Fruit fly (Drosophila melanogaster) whole organism, adult: ENCODE measurements around the gene CG16743.

ENCODE experiments used
- CG11617 ChIP-seq: fragments of 200-800 bp; sonication (Bioruptor generic); optimal IDR thresholded peaks from 2 replicates; lab custom pipeline; 2017; ENCODE audit warnings: mild to moderate bottlenecking, missing biosample characterization, missing genetic modification reagents, missing genetic modification characterization
- CG12768 ChIP-seq: fragments of 200-800 bp; sonication (Bioruptor generic); optimal IDR thresholded peaks from 2 replicates; lab custom pipeline; 2017; ENCODE audit warnings: missing biosample characterization, missing genetic modification characterization, mild to moderate bottlenecking, moderate library complexity, missing genetic modification reagents
- CG14711 ChIP-seq: fragments of 200-800 bp; sonication (Bioruptor generic); optimal IDR thresholded peaks from 2 replicates; lab custom pipeline; 2018; ENCODE audit warnings: missing biosample characterization, mild to moderate bottlenecking, missing genetic modification characterization, moderate library complexity
- CG1620 ChIP-seq: fragments of 200-800 bp; sonication (Bioruptor generic); optimal IDR thresholded peaks from 2 replicates; lab custom pipeline; 2016; ENCODE audit warnings: missing biosample characterization, missing genetic modification characterization
- CG33017 ChIP-seq: fragments of 200-800 bp; sonication (Bioruptor generic); optimal IDR thresholded peaks from 2 replicates; lab custom pipeline; 2018; ENCODE audit warnings: missing biosample characterization, mild to moderate bottlenecking, missing genetic modification characterization, moderate library complexity
- CG5204 ChIP-seq: fragments of 200-800 bp; sonication (Bioruptor generic); optimal IDR thresholded peaks from 2 replicates; lab custom pipeline; 2016; ENCODE audit warnings: missing biosample characterization, missing genetic modification characterization
- CG7045 ChIP-seq: fragments of 200-800 bp; sonication (Bioruptor generic); optimal IDR thresholded peaks from 2 replicates; lab custom pipeline; 2017; ENCODE audit warnings: missing biosample characterization, mild to moderate bottlenecking, missing genetic modification characterization
- CG7101 ChIP-seq: fragments of 200-800 bp; sonication (Bioruptor generic); optimal IDR thresholded peaks from 2 replicates; lab custom pipeline; 2018; ENCODE audit warnings: missing biosample characterization, mild to moderate bottlenecking, missing genetic modification characterization, moderate library complexity
- Clk ChIP-seq: fragments of 200-800 bp; sonication (Bioruptor generic); optimal IDR thresholded peaks from 2 replicates; lab custom pipeline; 2017; ENCODE audit warnings: missing biosample characterization, missing genetic modification characterization
- Crg-1 ChIP-seq: fragments of 200-800 bp; sonication (Bioruptor generic); optimal IDR thresholded peaks from 2 replicates; lab custom pipeline; 2016; ENCODE audit warnings: missing biosample characterization, missing genetic modification characterization
- Hr96 ChIP-seq: fragments of 200-800 bp; sonication (Bioruptor generic); optimal IDR thresholded peaks from 2 replicates; lab custom pipeline; 2016; ENCODE audit warnings: missing biosample characterization, missing genetic modification characterization
- Mnt ChIP-seq: fragments of 200-800 bp; sonication (Bioruptor generic); optimal IDR thresholded peaks from 2 replicates; lab custom pipeline; 2016; ENCODE audit warnings: missing biosample characterization, mild to moderate bottlenecking, missing genetic modification characterization
- bab1 ChIP-seq: fragments of 200-800 bp; sonication (Bioruptor generic); optimal IDR thresholded peaks from 3 replicates; lab custom pipeline; 2019; ENCODE audit warnings: missing biosample characterization, mild to moderate bottlenecking, missing genetic modification characterization, moderate library complexity
- cic ChIP-seq: fragments of 200-800 bp; sonication (Bioruptor generic); optimal IDR thresholded peaks from 2 replicates; lab custom pipeline; 2017; ENCODE audit warnings: missing biosample characterization, mild to moderate bottlenecking, missing genetic modification characterization, moderate library complexity
- cnc ChIP-seq, 2 experiments: fragments of >200 bp; optimal IDR thresholded peaks; 2 replicates each; lab custom pipeline; 2017
- kay ChIP-seq: fragments of 200-800 bp; sonication (Bioruptor generic); peaks from one replicate; lab custom pipeline; 2016; ENCODE audit warnings: missing biosample characterization, missing genetic modification characterization, borderline replicate concordance
- ovo ChIP-seq: fragments of 200-800 bp; sonication (Bioruptor generic); optimal IDR thresholded peaks from 2 replicates; lab custom pipeline; 2016; ENCODE audit warnings: missing biosample characterization, missing genetic modification characterization
- pad ChIP-seq: fragments of 200-800 bp; sonication (Bioruptor generic); optimal IDR thresholded peaks from 3 replicates; lab custom pipeline; 2017; ENCODE audit warnings: missing biosample characterization, missing genetic modification characterization, mild to moderate bottlenecking, moderate library complexity, missing genetic modification reagents
- tj ChIP-seq: fragments of 200-800 bp; sonication (Bioruptor generic); optimal IDR thresholded peaks from 3 replicates; lab custom pipeline; 2017; ENCODE audit warnings: missing biosample characterization, mild to moderate bottlenecking, missing genetic modification characterization, moderate library complexity
- toe ChIP-seq: fragments of 200-800 bp; sonication (Bioruptor generic); optimal IDR thresholded peaks from 2 replicates; lab custom pipeline; 2016; ENCODE audit warnings: missing biosample characterization, missing genetic modification characterization

The CG16743 gene

DNA sequence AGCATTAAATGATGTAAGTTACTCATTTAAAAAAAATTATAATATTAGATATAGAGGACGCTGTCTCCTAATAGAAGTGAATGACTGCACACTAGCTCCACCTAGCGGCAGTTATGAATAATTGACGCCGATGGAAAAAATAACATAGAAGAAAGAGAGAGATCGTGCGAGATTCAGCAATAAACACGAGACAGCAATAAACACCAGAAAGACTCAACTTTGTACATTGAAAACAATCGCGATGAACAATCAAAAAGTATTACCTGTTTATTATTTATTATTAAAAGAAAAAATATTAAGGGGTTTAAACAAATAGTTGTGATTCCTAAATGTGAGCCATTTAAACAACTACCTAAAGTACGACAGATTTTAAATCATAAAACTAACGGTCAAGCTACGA, 14.1 kb downstream of the CG16743 start:
- TF ChIP-seq CG5204 (no peak), bab1 (peak; percentile 35)

DNA sequence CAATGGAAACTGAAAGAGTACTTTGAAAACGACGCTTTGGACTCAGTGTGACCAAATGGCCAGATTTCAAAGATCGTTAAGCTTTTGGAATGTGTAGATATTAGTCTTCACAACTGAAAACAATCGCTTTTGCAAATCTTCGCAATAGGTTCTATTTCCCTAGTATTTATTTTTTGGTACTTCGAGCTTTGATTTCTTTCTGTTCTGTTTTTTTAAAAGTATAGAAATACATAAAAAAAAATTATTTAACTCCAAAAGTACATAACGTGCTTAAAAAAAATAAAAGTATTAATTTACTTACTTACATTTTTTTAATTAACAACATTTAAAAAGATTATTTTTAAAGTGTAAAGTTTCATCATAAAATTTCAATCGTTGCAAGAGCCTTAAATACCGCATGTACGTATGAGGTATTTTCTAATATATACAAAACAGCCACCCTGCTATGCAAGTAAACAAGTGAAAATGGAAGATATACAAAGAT, 15.3 kb downstream of the CG16743 start, which contains the start of the genes piwi and CG12253:
TSS of gene piwi (minus strand) at position 51 of the 484 bp plus-strand sequence.
TSS of gene CG12253 (plus strand) at position 437 of the 484 bp plus-strand sequence.
- TF ChIP-seq bab1 = peak; percentile 71
- TF ChIP-seq CG7045 (GFP tag; lab: Kevin White, UChicago) = no peak
- no peak for TF ChIP-seq CG5204
- TF ChIP-seq cnc (optimal IDR thresholded peaks at IDR 0.05; lab: Kevin White, UChicago) = no peak
- no peak for TF ChIP-seq pad (GFP tag; lab: Kevin White, UChicago)
- TF ChIP-seq toe = peak; percentile 1
- TF ChIP-seq tj (GFP tag; lab: Kevin White, UChicago) = no peak
- TF ChIP-seq Clk (GFP tag; lab: Kevin White, UChicago) = no peak
- TF ChIP-seq cic = no peak
- TF ChIP-seq CG33017 (tag; lab: Kevin White, UChicago) = peak; percentile 74
- TF ChIP-seq Crg-1 = no peak
- TF ChIP-seq CG11617 (GFP tag; lab: Kevin White, UChicago) = peak; percentile 50
- TF ChIP-seq CG1620 = peak; percentile 17
- peak; percentile 39 for TF ChIP-seq CG14711
- TF ChIP-seq ovo = no peak
- TF ChIP-seq kay (GFP tag; lab: Kevin White, UChicago) = no peak
- TF ChIP-seq Mnt (GFP tag; lab: Kevin White, UChicago) = no peak
- TF ChIP-seq CG7101 (tag; lab: Kevin White, UChicago) = peak; percentile 79
- TF ChIP-seq CG12768 (GFP tag; lab: Kevin White, UChicago) = no peak

DNA sequence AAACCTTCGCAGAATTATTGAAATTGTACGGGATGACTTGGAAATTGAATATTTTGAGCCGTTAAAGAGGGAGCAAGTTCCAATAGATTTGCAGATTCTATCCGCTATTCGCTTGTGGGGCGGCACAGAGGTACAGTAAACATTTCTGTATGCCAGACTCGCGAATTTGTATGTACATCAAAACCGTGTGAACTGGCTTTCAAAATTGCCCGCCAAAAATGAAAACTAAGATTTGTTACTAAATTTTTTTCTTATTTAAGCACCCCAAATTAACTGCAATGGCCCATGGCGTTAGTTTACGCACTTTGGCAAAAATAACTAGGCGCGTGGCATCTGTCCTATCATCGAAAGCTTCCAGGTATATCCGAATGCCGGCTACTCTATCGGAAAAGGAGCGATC, 15.9 kb downstream of the CG16743 start:
- TF ChIP-seq Mnt (GFP tag; lab: Kevin White, UChicago) = no peak
- no peak for TF ChIP-seq CG14711
- TF ChIP-seq CG7101 (tag; lab: Kevin White, UChicago) = no peak
- no peak for TF ChIP-seq toe
- TF ChIP-seq CG12768 (GFP tag; lab: Kevin White, UChicago) = no peak
- no peak for TF ChIP-seq Hr96 (GFP tag; lab: Kevin White, UChicago)
- no peak for TF ChIP-seq kay (GFP tag; lab: Kevin White, UChicago)
- no peak for TF ChIP-seq Crg-1

DNA sequence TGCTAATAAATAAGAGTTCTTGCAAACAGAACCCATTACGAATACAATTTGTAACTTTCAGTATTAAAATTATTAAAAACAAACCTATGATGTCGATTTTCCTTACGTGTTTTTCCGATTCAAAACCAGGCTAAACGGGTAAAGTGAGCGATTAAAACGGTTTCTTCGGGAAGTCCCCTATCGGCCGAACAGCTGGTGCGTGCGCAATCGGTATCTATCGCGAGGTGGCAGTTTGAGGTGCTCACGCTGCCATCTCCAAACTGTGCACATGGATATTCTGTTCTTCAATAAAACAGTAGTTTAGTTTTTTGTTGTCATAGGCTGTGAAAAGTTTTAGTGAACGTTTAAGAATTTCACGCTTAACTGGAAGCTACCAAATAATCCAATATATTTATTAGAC, 17.1 kb downstream of the CG16743 start, which contains the start of gene TTLL4A:
TSS of gene TTLL4A (plus strand) at position 240 of the 400 bp plus-strand sequence.
- no peak for TF ChIP-seq toe
- peak; percentile 38 for TF ChIP-seq kay (GFP tag; lab: Kevin White, UChicago)
- no peak for TF ChIP-seq CG7101 (tag; lab: Kevin White, UChicago)
- peak; percentile 50 for TF ChIP-seq bab1
- TF ChIP-seq CG5204 = no peak
- TF ChIP-seq Clk (GFP tag; lab: Kevin White, UChicago) = no peak
- TF ChIP-seq Crg-1 = no peak
- peak; percentile 92 for TF ChIP-seq Mnt (GFP tag; lab: Kevin White, UChicago)
- peak; percentile 39 for TF ChIP-seq ovo
- no peak for TF ChIP-seq CG11617 (GFP tag; lab: Kevin White, UChicago)
- TF ChIP-seq pad (GFP tag; lab: Kevin White, UChicago) = peak; percentile 25
- TF ChIP-seq CG14711 = peak; percentile 2
- TF ChIP-seq Hr96 (GFP tag; lab: Kevin White, UChicago) = no peak
- TF ChIP-seq CG1620 = peak; percentile 32

DNA sequence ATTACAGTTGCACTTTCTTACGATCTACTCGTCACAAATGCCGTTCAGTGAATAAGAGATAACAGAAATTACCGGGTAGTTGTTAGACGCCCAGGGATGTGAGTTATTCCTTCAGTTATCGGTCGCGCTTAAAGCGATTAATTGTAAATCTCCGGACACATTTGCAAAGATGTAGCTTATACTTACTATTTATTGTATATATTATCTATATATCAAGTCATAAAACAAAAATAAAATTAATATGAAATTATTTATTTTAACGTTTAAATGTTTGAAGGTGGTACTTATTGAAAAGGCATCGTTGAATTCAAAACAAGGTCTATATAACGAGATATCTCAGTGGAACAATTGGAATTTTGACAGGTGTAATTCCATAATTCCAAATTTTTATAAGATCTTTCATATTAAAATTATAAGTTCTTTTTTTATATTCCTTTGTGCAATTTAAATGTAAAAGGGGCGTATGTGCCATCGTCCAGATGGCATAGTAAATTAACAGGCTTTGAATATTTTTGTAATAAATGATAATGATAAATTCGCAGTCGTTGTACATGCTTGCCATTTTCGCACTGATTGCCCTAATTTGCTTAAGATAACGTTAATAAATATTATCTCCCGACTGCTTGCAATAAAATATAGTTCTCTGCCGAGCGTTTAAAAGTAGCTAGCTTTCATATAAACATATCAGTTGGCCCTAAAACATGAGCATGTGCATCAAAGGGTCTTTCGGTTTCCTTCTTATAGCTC, 29.5 kb downstream of the CG16743 start, which contains the start of the genes aub and lectin-33A:
TSS of gene aub (minus strand) at position 101 of the 747 bp plus-strand sequence.
TSS of gene lectin-33A (plus strand) at position 697 of the 747 bp plus-strand sequence.
- TF ChIP-seq kay (GFP tag; lab: Kevin White, UChicago) = no peak

DNA sequence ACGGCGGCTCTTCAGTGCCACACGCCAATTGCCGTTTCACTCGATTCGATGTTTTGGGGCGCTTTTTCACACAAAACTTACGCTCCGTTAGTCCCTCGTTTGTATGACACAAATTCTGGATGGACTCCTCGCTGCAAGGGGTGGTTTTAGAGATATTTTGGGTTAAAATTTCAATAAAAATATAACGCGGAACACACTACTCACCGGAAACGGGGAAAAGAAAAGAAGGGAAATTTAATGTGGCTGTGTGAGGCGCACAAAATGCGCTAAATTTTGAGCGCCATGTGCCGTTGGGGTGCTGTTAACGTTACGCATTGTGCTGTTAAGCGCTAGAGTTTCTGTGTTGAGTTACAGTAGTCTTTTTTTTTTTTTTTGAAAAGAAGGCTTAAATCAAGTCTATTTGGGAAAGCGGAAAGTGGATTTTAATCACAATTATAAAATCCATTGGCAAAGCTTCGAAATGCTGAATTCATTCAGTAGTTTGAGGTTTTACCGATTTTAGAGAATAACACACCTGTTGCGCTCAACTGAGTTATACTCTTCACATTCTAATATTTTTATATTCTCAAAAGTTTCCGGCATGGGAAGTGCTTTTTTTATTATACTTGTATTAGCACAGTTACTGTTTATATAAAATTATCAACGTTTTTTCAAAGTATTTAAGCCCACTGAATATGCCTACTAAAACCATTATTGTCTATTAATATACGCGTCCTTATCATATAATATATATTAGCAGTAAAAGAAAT, 32.0 kb downstream of the CG16743 start, which contains the start of gene RpL9:
TSS of gene RpL9 (minus strand) at position 265 of the 749 bp plus-strand sequence.
- TF ChIP-seq tj (GFP tag; lab: Kevin White, UChicago) = peak; percentile 52
- TF ChIP-seq CG1620 = peak; percentile 64
- no peak for TF ChIP-seq cnc (optimal IDR thresholded peaks at IDR 0.05; lab: Kevin White, UChicago)
- peak; percentile 52 for TF ChIP-seq CG14711
- TF ChIP-seq CG7045 (GFP tag; lab: Kevin White, UChicago) = peak; percentile 72
- peak; percentile 87 for TF ChIP-seq Mnt (GFP tag; lab: Kevin White, UChicago)
- TF ChIP-seq ovo = peak; percentile 45
- peak; percentile 49 for TF ChIP-seq Hr96 (GFP tag; lab: Kevin White, UChicago)
- TF ChIP-seq CG11617 (GFP tag; lab: Kevin White, UChicago) = peak; percentile 81
- peak; percentile 53 for TF ChIP-seq pad (GFP tag; lab: Kevin White, UChicago)
- no peak for TF ChIP-seq Clk (GFP tag; lab: Kevin White, UChicago)
- TF ChIP-seq CG12768 (GFP tag; lab: Kevin White, UChicago) = peak; percentile 73
- peak; percentile 85 for TF ChIP-seq bab1
- TF ChIP-seq CG33017 (tag; lab: Kevin White, UChicago) = peak; percentile 78
- TF ChIP-seq CG7101 (tag; lab: Kevin White, UChicago) = peak; percentile 79
- TF ChIP-seq cic = no peak
- peak; percentile 53 for TF ChIP-seq toe
- peak; percentile 57 for TF ChIP-seq CG5204
- no peak for TF ChIP-seq kay (GFP tag; lab: Kevin White, UChicago)
- TF ChIP-seq Crg-1 = peak; percentile 43
